Fruit fly (Drosophila melanogaster) whole organism, embryonic: ENCODE measurements around the gene UQCR-14.

Source experiments
- Antp ChIP-seq: fragments of 200-800 bp; sonication (Bioruptor generic); optimal IDR thresholded peaks from 3 replicates; lab custom pipeline; 2016; ENCODE audit warnings: missing biosample characterization, missing genetic modification characterization
- BEAF-32 ChIP-seq: fragments of 200-800 bp; sonication (Bioruptor generic); optimal IDR thresholded peaks from 3 replicates; lab custom pipeline; 2017; ENCODE audit warnings: missing biosample characterization, missing genetic modification characterization, mild to moderate bottlenecking, moderate library complexity, missing genetic modification reagents
- CG10209 ChIP-seq: fragments of 200-800 bp; sonication (Bioruptor generic); optimal IDR thresholded peaks from 3 replicates; lab custom pipeline; 2017; ENCODE audit warnings: missing biosample characterization, mild to moderate bottlenecking, missing genetic modification characterization, missing genetic modification reagents
- CG11723 ChIP-seq: fragments of 200-800 bp; sonication (Bioruptor generic); optimal IDR thresholded peaks from 2 replicates; lab custom pipeline; 2017; ENCODE audit warnings: missing biosample characterization, mild to moderate bottlenecking, missing genetic modification characterization
- CG12155 ChIP-seq: fragments of 200-800 bp; sonication (Bioruptor generic); optimal IDR thresholded peaks from 3 replicates; lab custom pipeline; 2016; ENCODE audit warnings: missing biosample characterization, missing genetic modification characterization
- CG12659 ChIP-seq: fragments of 200-800 bp; sonication (Bioruptor generic); optimal IDR thresholded peaks from 3 replicates; lab custom pipeline; 2017; ENCODE audit warnings: mild to moderate bottlenecking, missing biosample characterization, missing genetic modification reagents, missing genetic modification characterization
- CG13296 ChIP-seq: fragments of 200-800 bp; sonication (Bioruptor generic); optimal IDR thresholded peaks from 3 replicates; lab custom pipeline; 2018; ENCODE audit warnings: missing biosample characterization, mild to moderate bottlenecking, missing genetic modification characterization
- CG13424 ChIP-seq: fragments of 200-800 bp; sonication (Bioruptor generic); optimal IDR thresholded peaks from 2 replicates; lab custom pipeline; 2019; ENCODE audit warnings: missing biosample characterization, mild to moderate bottlenecking, missing genetic modification characterization, moderate library complexity
- CG15696 ChIP-seq: fragments of 200-800 bp; sonication (Bioruptor generic); optimal IDR thresholded peaks from 2 replicates; lab custom pipeline; 2019; ENCODE audit warnings: missing biosample characterization, mild to moderate bottlenecking, missing genetic modification characterization, moderate library complexity
- CG2889 ChIP-seq: fragments of 200-800 bp; sonication (Bioruptor generic); IDR thresholded peaks from 3 replicates; pipeline ENCODE4 v1.3.6; 2022; ENCODE audit warnings: missing biosample characterization, missing genetic modification characterization
- CG34422 ChIP-seq: fragments of 200-800 bp; sonication (Bioruptor generic); IDR thresholded peaks from 3 replicates; pipeline ENCODE4 v1.3.6; 2022; ENCODE audit warnings: missing biosample characterization, missing genetic modification characterization
- CG4730 ChIP-seq: fragments of 200-800 bp; sonication (Bioruptor generic); IDR thresholded peaks from 2 replicates; pipeline ENCODE4 v1.3.6; 2022; ENCODE audit warnings: missing biosample characterization, missing genetic modification characterization
- CG5953 ChIP-seq: fragments of 200-800 bp; sonication (Bioruptor generic); IDR thresholded peaks from 2 replicates; pipeline ENCODE4 v1.3.6; 2022; ENCODE audit warnings: missing biosample characterization, missing genetic modification characterization
- CG6689 ChIP-seq: fragments of 200-800 bp; sonication (Bioruptor generic); IDR thresholded peaks from 2 replicates; pipeline ENCODE4 v1.3.6; 2022; ENCODE audit warnings: missing biosample characterization, missing genetic modification characterization
- CG7928 ChIP-seq: fragments of 200-800 bp; sonication (Bioruptor generic); optimal IDR thresholded peaks from 2 replicates; lab custom pipeline; 2017; ENCODE audit warnings: missing biosample characterization, mild to moderate bottlenecking, missing genetic modification characterization
- CG8388 ChIP-seq: fragments of 200-800 bp; sonication (Bioruptor generic); optimal IDR thresholded peaks from 2 replicates; lab custom pipeline; 2019; ENCODE audit warnings: missing biosample characterization, mild to moderate bottlenecking, missing genetic modification characterization, moderate library complexity
- D ChIP-seq, 2 experiments: fragments of 200-800 bp in 1 of 2; fragments of >200 bp in 1 of 2; sonication (Bioruptor generic) in 1 of 2; optimal IDR thresholded peaks; 2 replicates in 1 of 2; 3 replicates in 1 of 2; lab custom pipeline; 2017; ENCODE audit warnings: mild to moderate bottlenecking in 1 of 2, missing biosample characterization in 1 of 2, missing genetic modification characterization in 1 of 2, missing genetic modification reagents in 1 of 2
- Dad ChIP-seq: fragments of 200-800 bp; sonication (Bioruptor generic); optimal IDR thresholded peaks from 3 replicates; lab custom pipeline; 2016; ENCODE audit warnings: missing biosample characterization, missing genetic modification characterization
- Deaf1 ChIP-seq: fragments of 200-800 bp; optimal IDR thresholded peaks from 3 replicates; lab custom pipeline; 2019; ENCODE audit warnings: missing biosample characterization, mild to moderate bottlenecking, missing genetic modification characterization, moderate library complexity
- Dll ChIP-seq: fragments of 200-800 bp; sonication (Bioruptor generic); IDR thresholded peaks from 4 replicates; pipeline ENCODE4 v1.3.6; 2022; ENCODE audit warnings: missing biosample characterization, missing genetic modification characterization; ENCODE audit not compliant: partially characterized antibody
- Dp ChIP-seq: fragments of 200-800 bp; sonication (Bioruptor generic); optimal IDR thresholded peaks from 2 replicates; lab custom pipeline; 2018; ENCODE audit warnings: missing biosample characterization, mild to moderate bottlenecking, missing genetic modification characterization, moderate library complexity
- E2f1 ChIP-seq: fragments of 200-800 bp; sonication (Bioruptor generic); IDR thresholded peaks from 2 replicates; pipeline ENCODE4 v1.3.6; 2022; ENCODE audit warnings: missing biosample characterization, missing genetic modification characterization
- E2f2 ChIP-seq: fragments of 200-800 bp; sonication (Bioruptor generic); IDR thresholded peaks from 2 replicates; pipeline ENCODE4 v1.3.6; 2022; ENCODE audit warnings: missing biosample characterization, missing genetic modification characterization
- Ets65A ChIP-seq: fragments of 200-800 bp; sonication (Bioruptor generic); peaks from one replicate; lab custom pipeline; 2016; ENCODE audit warnings: missing biosample characterization, missing genetic modification characterization
- H15 ChIP-seq: fragments of 200-800 bp; sonication (Bioruptor generic); IDR thresholded peaks from 3 replicates; pipeline ENCODE4 v1.3.6; 2022; ENCODE audit warnings: missing biosample characterization, missing genetic modification characterization
- HLHmδ ChIP-seq: fragments of 200-800 bp; sonication (Bioruptor generic); optimal IDR thresholded peaks from 2 replicates; lab custom pipeline; 2018; ENCODE audit warnings: missing biosample characterization, mild to moderate bottlenecking, missing genetic modification characterization, moderate library complexity
- Jarid2 ChIP-seq: fragments of 200-800 bp; sonication (Bioruptor generic); optimal IDR thresholded peaks from 3 replicates; lab custom pipeline; 2017; ENCODE audit warnings: mild to moderate bottlenecking, missing biosample characterization, missing genetic modification reagents, missing genetic modification characterization
- Mad ChIP-seq: fragments of 200-800 bp; sonication (Bioruptor generic); optimal IDR thresholded peaks from 2 replicates; lab custom pipeline; 2016; ENCODE audit warnings: missing biosample characterization, missing genetic modification characterization
- Med ChIP-seq: fragments of 200-800 bp; sonication (Bioruptor generic); peaks from one replicate; lab custom pipeline; 2016; ENCODE audit warnings: missing biosample characterization, missing genetic modification characterization, mild to moderate bottlenecking, inconsistent platforms, moderate library complexity
- Oaz ChIP-seq: fragments of 200-800 bp; sonication (Bioruptor generic); IDR thresholded peaks from 2 replicates; pipeline ENCODE4 v1.3.6; 2022; ENCODE audit warnings: missing biosample characterization, missing genetic modification characterization
- PHDP ChIP-seq: fragments of 200-800 bp; sonication (Bioruptor generic); optimal IDR thresholded peaks from 3 replicates; lab custom pipeline; 2018; ENCODE audit warnings: missing biosample characterization, mild to moderate bottlenecking, missing genetic modification characterization, moderate library complexity
- Scr ChIP-seq: fragments of 200-800 bp; sonication (Bioruptor generic); IDR thresholded peaks from 2 replicates; pipeline ENCODE4 v1.3.6; 2022; ENCODE audit warnings: missing biosample characterization, missing genetic modification characterization; ENCODE audit not compliant: partially characterized antibody
- Six4 ChIP-seq: fragments of 200-800 bp; sonication (Bioruptor generic); optimal IDR thresholded peaks from 2 replicates; lab custom pipeline; 2016; ENCODE audit warnings: missing biosample characterization, missing genetic modification characterization
- Usf ChIP-seq: fragments of 200-800 bp; sonication (Bioruptor generic); optimal IDR thresholded peaks from 2 replicates; lab custom pipeline; 2017; ENCODE audit warnings: missing genotype, missing biosample characterization, missing genetic modification characterization
- ase ChIP-seq: fragments of 200-800 bp; sonication (Bioruptor generic); IDR thresholded peaks from 3 replicates; pipeline ENCODE4 v1.3.6; 2022; ENCODE audit warnings: missing biosample characterization, missing genetic modification characterization
- az2 ChIP-seq: fragments of 200-800 bp; sonication (Bioruptor generic); optimal IDR thresholded peaks from 3 replicates; lab custom pipeline; 2016; ENCODE audit warnings: missing biosample characterization, missing genetic modification characterization
- chm ChIP-seq: fragments of 200-800 bp; sonication (Bioruptor generic); IDR thresholded peaks from 2 replicates; pipeline ENCODE4 v1.3.6; 2022; ENCODE audit warnings: missing biosample characterization, missing genetic modification characterization
- cwo ChIP-seq: fragments of 200-800 bp; sonication (Bioruptor generic); optimal IDR thresholded peaks from 3 replicates; lab custom pipeline; 2017; ENCODE audit warnings: missing biosample characterization, missing genetic modification characterization, mild to moderate bottlenecking, moderate library complexity, missing genetic modification reagents
- eve ChIP-seq, 2 experiments: fragments of >200 bp; optimal IDR thresholded peaks; 2 replicates each; lab custom pipeline; 2017; ENCODE audit warnings: missing biosample characterization in 2 of 2, missing genetic modification characterization in 2 of 2
- fd64A ChIP-seq: fragments of 200-800 bp; sonication (Bioruptor generic); optimal IDR thresholded peaks from 3 replicates; lab custom pipeline; 2018; ENCODE audit warnings: missing biosample characterization, mild to moderate bottlenecking, missing genetic modification characterization
- ftz-f1 ChIP-seq: fragments of 200-800 bp; sonication (Bioruptor generic); optimal IDR thresholded peaks from 2 replicates; lab custom pipeline; 2016; ENCODE audit warnings: missing biosample characterization, missing genetic modification characterization
- lmd ChIP-seq: fragments of 200-800 bp; sonication (Bioruptor generic); IDR thresholded peaks from 2 replicates; pipeline ENCODE4 v1.3.6; 2022; ENCODE audit warnings: missing biosample characterization, missing genetic modification characterization
- nerfin-1 ChIP-seq: fragments of 200-800 bp; sonication (Bioruptor generic); optimal IDR thresholded peaks from 3 replicates; lab custom pipeline; 2019; ENCODE audit warnings: missing biosample characterization, mild to moderate bottlenecking, missing genetic modification characterization, moderate library complexity
- nmo ChIP-seq: fragments of 200-800 bp; sonication (Bioruptor generic); optimal IDR thresholded peaks from 2 replicates; lab custom pipeline; 2018; ENCODE audit warnings: missing biosample characterization, mild to moderate bottlenecking, missing genetic modification characterization, moderate library complexity
- p53 ChIP-seq: fragments of 200-800 bp; sonication (Bioruptor generic); optimal IDR thresholded peaks from 2 replicates; lab custom pipeline; 2016; ENCODE audit warnings: missing biosample characterization, missing genetic modification characterization
- psq ChIP-seq: fragments of 200-800 bp; sonication (Bioruptor generic); optimal IDR thresholded peaks from 2 replicates; lab custom pipeline; 2017; ENCODE audit warnings: missing biosample characterization, missing genetic modification characterization
- sqz ChIP-seq: fragments of 200-800 bp; sonication (Bioruptor generic); optimal IDR thresholded peaks from 3 replicates; lab custom pipeline; 2018; ENCODE audit warnings: missing biosample characterization, mild to moderate bottlenecking, missing genetic modification characterization
- tio ChIP-seq: fragments of 200-800 bp; sonication (Bioruptor generic); optimal IDR thresholded peaks from 2 replicates; lab custom pipeline; 2017; ENCODE audit warnings: missing biosample characterization, missing genetic modification characterization, inconsistent platforms
- vnd ChIP-seq: fragments of 200-800 bp; sonication (Bioruptor generic); IDR thresholded peaks from 3 replicates; pipeline ENCODE4 v1.3.6; 2022; ENCODE audit warnings: missing biosample characterization, missing genetic modification characterization; ENCODE audit not compliant: partially characterized antibody

The UQCR-14 gene

dm6 chrX:16318858-16319557 lies 32.9 kb downstream of the UQCR-14 start (continued):
- TF ChIP-seq Six4 (GFP tag; lab: Kevin White, UChicago) (no peak), CG13296 (GFP tag; lab: Kevin White, UChicago) (peak; percentile 15), CG8388 (GFP tag; lab: Kevin White, UChicago) (no peak), CG13424 (tag; lab: Kevin White, UChicago) (no peak), lmd (GFP tag; lab: Robert Waterston, UW) (peak; percentile 28; the same call in 1 of the 2 replicates), CG12659 (GFP tag; lab: Kevin White, UChicago) (no peak), CG12155 (GFP tag; lab: Kevin White, UChicago) (no peak), Dad (GFP tag; lab: Kevin White, UChicago) (no peak), E2f1 (GFP tag; lab: Robert Waterston, UW) (no peak), vnd (no peak), ase (GFP tag; lab: Robert Waterston, UW) (no peak), cwo (peak; percentile 6), PHDP (tag; lab: Kevin White, UChicago) (no peak), nmo (GFP tag; lab: Kevin White, UChicago) (peak; percentile 34), eve (GFP tag; optimal IDR thresholded peaks at IDR 0.05; lab: Kevin White, UChicago) (no peak), ftz-f1 (GFP tag; lab: Kevin White, UChicago) (no peak), Scr (GFP tag; lab: Robert Waterston, UW) (0 out of 2 replicates have a peak, but pooled peaks have one; percentile 8), BEAF-32 (GFP tag; lab: Kevin White, UChicago) (no peak), HLHmδ (GFP tag; lab: Kevin White, UChicago) (peak; percentile 69), CG6689 (GFP tag; lab: Robert Waterston, UW) (no peak), CG7928 (GFP tag; lab: Kevin White, UChicago) (no peak), CG5953 (GFP tag; lab: Robert Waterston, UW) (no peak), CG15696 (tag; lab: Kevin White, UChicago) (peak; percentile 28), sqz (GFP tag; lab: Kevin White, UChicago) (no peak), Med (peak; percentile 51), CG4730 (GFP tag; lab: Robert Waterston, UW) (no peak), CG34422 (peak; percentile 82; the same call in 1 of the 3 replicates), fd64A (no peak), E2f2 (GFP tag; lab: Robert Waterston, UW) (no peak), az2 (GFP tag; lab: Kevin White, UChicago) (no peak), tio (GFP tag; lab: Kevin White, UChicago) (no peak), chm (GFP tag; lab: Robert Waterston, UW) (peak; percentile 74), D (optimal IDR thresholded peaks at IDR 0.05; lab: Kevin White, UChicago) (no peak), D (GFP tag; optimal IDR thresholded peaks at IDR 0.05; lab: Kevin White, UChicago) (no peak), H15 (GFP tag; lab: Robert Waterston, UW) (no peak), Dp (GFP tag; lab: Kevin White, UChicago) (no peak), Usf (GFP tag; lab: Kevin White, UChicago) (no peak), CG11723 (no peak), p53 (no peak), Deaf1 (tag; lab: Kevin White, UChicago) (peak; percentile 39), Oaz (no peak), Dll (GFP tag; lab: Robert Waterston, UW) (no peak), Mad (GFP tag; lab: Kevin White, UChicago) (no peak), nerfin-1 (tag; lab: Kevin White, UChicago) (peak; percentile 99), CG10209 (GFP tag; lab: Kevin White, UChicago) (no peak), Antp (GFP tag; lab: Kevin White, UChicago) (no peak), Jarid2 (no peak), Ets65A (GFP tag; lab: Kevin White, UChicago) (no peak), psq (GFP tag; lab: Kevin White, UChicago) (no peak), CG2889 (GFP tag; lab: Robert Waterston, UW) (no peak)
